Fruit fly (Drosophila melanogaster) S2 (cell line): ENCODE results near the gene CG16824.

ENCODE experiments used
- CG8478 ChIP-seq: fragments of >200 bp; optimal IDR thresholded peaks from 2 replicates; lab custom pipeline; 2018
- CTCF ChIP-seq, 2 experiments: fragments of >200 bp; optimal IDR thresholded peaks; 2 replicates each; lab custom pipeline; 2018

- no peak for TF ChIP-seq CG8478 (lab: Kevin White, UChicago)
- no peak for TF ChIP-seq CTCF (optimal IDR thresholded peaks at IDR 0.05; lab: Kevin White, UChicago)
Measured at dm6 chr2L:13258702-13259101, 34.1 kb upstream of the CG16824 start.
